Fruit fly (Drosophila melanogaster): ENCODE measurements around the gene CG13251.
A peak's percentile ranks its signal among the peaks of the same experiment; 100 is the strongest.

CG13251 gene

DNA sequence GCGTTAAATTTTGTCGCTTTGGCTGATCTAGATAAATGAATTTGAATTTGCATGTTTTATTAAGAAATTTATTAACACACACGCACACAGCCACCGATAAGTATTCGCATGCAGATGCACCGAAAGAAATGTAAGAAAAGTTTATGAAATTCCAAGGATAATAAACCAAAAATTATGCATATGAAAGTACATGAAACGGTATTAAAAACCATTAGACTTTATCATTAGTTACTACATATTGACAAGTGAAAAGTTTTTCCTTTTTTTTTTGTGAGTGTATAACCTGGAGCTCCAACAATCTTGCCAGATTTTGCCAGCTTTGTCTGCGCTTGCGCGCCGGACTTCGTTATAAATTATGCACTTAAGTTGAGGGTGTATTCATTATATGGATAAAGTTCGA is 12.0 kb downstream of the CG13251 start:
- no peak for TF ChIP-seq HmgZ (tag; optimal IDR thresholded peaks at IDR 0.05)
- TF ChIP-seq Opbp (GFP tag; IDR thresholded peaks at IDR 0.05; ENCODE audit: partially characterized antibody): no peak
- no peak for TF ChIP-seq CG31224 (GFP tag; IDR thresholded peaks at IDR 0.05)
- TF ChIP-seq pita (GFP tag; optimal IDR thresholded peaks at IDR 0.05): no peak
- peak; percentile 49; the same call in 1 of the 2 replicates for TF ChIP-seq Xrp1 (GFP tag; IDR thresholded peaks at IDR 0.05)
- TF ChIP-seq Fer2 (tag; optimal IDR thresholded peaks at IDR 0.05): no peak
- no peak for TF ChIP-seq CG16813 (GFP tag; IDR thresholded peaks at IDR 0.05; ENCODE audit: partially characterized antibody)
- TF ChIP-seq danr (GFP tag; IDR thresholded peaks at IDR 0.05): no peak
- no peak for TF ChIP-seq CG8388 (GFP tag; optimal IDR thresholded peaks at IDR 0.05)
- peak; percentile 15 for TF ChIP-seq dmrt11E (tag; optimal IDR thresholded peaks at IDR 0.05)
- TF ChIP-seq Hr78 (GFP tag; optimal IDR thresholded peaks at IDR 0.05): no peak
- TF ChIP-seq caup (GFP tag; optimal IDR thresholded peaks at IDR 0.05; ENCODE audit: severe bottlenecking): no peak
- TF ChIP-seq Mes4 (GFP tag; optimal IDR thresholded peaks at IDR 0.05): no peak
- no peak for TF ChIP-seq CG1603 (tag; optimal IDR thresholded peaks at IDR 0.05)
- TF ChIP-seq Myb (GFP tag; optimal IDR thresholded peaks at IDR 0.05): no peak
- no peak for TF ChIP-seq CG7372 (GFP tag; IDR thresholded peaks at IDR 0.05)
- TF ChIP-seq ttk (GFP tag; IDR thresholded peaks at IDR 0.05): no peak
- TF ChIP-seq sima (GFP tag; optimal IDR thresholded peaks at IDR 0.05): no peak
- TF ChIP-seq Nf-YC (tag; optimal IDR thresholded peaks at IDR 0.05): no peak
- no peak for TF ChIP-seq CG13296 (GFP tag; optimal IDR thresholded peaks at IDR 0.05)
- no peak for TF ChIP-seq dpn (GFP tag; optimal IDR thresholded peaks at IDR 0.05)
- peak; percentile 7 for TF ChIP-seq phol (tag; optimal IDR thresholded peaks at IDR 0.05)
- no peak for TF ChIP-seq BtbVII (GFP tag; optimal IDR thresholded peaks at IDR 0.05)
- TF ChIP-seq CG17359 (tag; optimal IDR thresholded peaks at IDR 0.05): no peak
- TF ChIP-seq Bteb2 (GFP tag; optimal IDR thresholded peaks at IDR 0.05): no peak
- no peak for TF ChIP-seq ham (GFP tag; IDR thresholded peaks at IDR 0.05)
- no peak for TF ChIP-seq TFAM (GFP tag; optimal IDR thresholded peaks at IDR 0.05)
- TF ChIP-seq CG2120 (GFP tag; optimal IDR thresholded peaks at IDR 0.05): no peak
- no peak for TF ChIP-seq bowl (GFP tag; IDR thresholded peaks at IDR 0.05)
- TF ChIP-seq YL-1 (GFP tag; optimal IDR thresholded peaks at IDR 0.05): no peak
- no peak for TF ChIP-seq BEAF-32 (GFP tag; optimal IDR thresholded peaks at IDR 0.05)
- TF ChIP-seq CG6689 (GFP tag; IDR thresholded peaks at IDR 0.05): no peak
- no peak for TF ChIP-seq CG11723 (GFP tag; optimal IDR thresholded peaks at IDR 0.05)
- TF ChIP-seq dan (GFP tag; IDR thresholded peaks at IDR 0.05): no peak
- no peak for TF ChIP-seq gfzf (GFP tag; optimal IDR thresholded peaks at IDR 0.05)
- no peak for TF ChIP-seq Poxn (GFP tag; IDR thresholded peaks at IDR 0.05)
- no peak for TF ChIP-seq chif (GFP tag; optimal IDR thresholded peaks at IDR 0.05)
- no peak for TF ChIP-seq Fer1 (GFP tag; optimal IDR thresholded peaks at IDR 0.05)
- peak; percentile 71 for TF ChIP-seq sens (GFP tag)
- TF ChIP-seq gem (tag; optimal IDR thresholded peaks at IDR 0.05): peak; percentile 21
- TF ChIP-seq CG10366 (GFP tag; IDR thresholded peaks at IDR 0.05): no peak
- TF ChIP-seq CG8359 (GFP tag; optimal IDR thresholded peaks at IDR 0.05; ENCODE audit: borderline replicate concordance): no peak
- TF ChIP-seq pfk (GFP tag; optimal IDR thresholded peaks at IDR 0.05): no peak
- TF ChIP-seq unpg (GFP tag; optimal IDR thresholded peaks at IDR 0.05): no peak
- TF ChIP-seq CG13624 (GFP tag; optimal IDR thresholded peaks at IDR 0.05): no peak
- no peak for TF ChIP-seq sisA (GFP tag; IDR thresholded peaks at IDR 0.05)
- no peak for TF ChIP-seq hkb (optimal IDR thresholded peaks at IDR 0.05)
- no peak for TF ChIP-seq hkb (GFP tag; IDR thresholded peaks at IDR 0.05)
- TF ChIP-seq cas (GFP tag; IDR thresholded peaks at IDR 0.05): no peak
- TF ChIP-seq CG3995 (GFP tag; optimal IDR thresholded peaks at IDR 0.05): no peak
- no peak for TF ChIP-seq dimm (GFP tag; IDR thresholded peaks at IDR 0.05)
- no peak for TF ChIP-seq Spps (tag; optimal IDR thresholded peaks at IDR 0.05)
